Worm (Caenorhabditis elegans) whole organism, midembryonic: ENCODE data around the gene F14D7.2.

Experiments used
- T22C8.4 ChIP-seq: fragments of 200-800 bp; sonication (Bioruptor generic); IDR thresholded peaks from 2 replicates; pipeline ENCODE4 v1.3.6; 2022; ENCODE audit warnings: missing genetic modification characterization, missing compliant biosample characterization
- cog-1 ChIP-seq: sonication (generic microtip); optimal IDR thresholded peaks from 2 replicates; lab custom pipeline; 2016; ENCODE audit warnings: missing genetic modification characterization, missing compliant biosample characterization
- flt-1 ChIP-seq: fragments of 200-800 bp; sonication (Bioruptor generic); IDR thresholded peaks from 2 replicates; pipeline ENCODE4 v1.3.6; 2022; ENCODE audit warnings: missing genetic modification characterization, missing compliant biosample characterization
- klf-2 ChIP-seq: fragments of 200-800 bp; sonication (Bioruptor generic); conservative IDR thresholded peaks from 2 replicates; pipeline ENCODE4 v1.3.6; 2022; ENCODE audit warnings: missing genetic modification reagents, missing genetic modification characterization, missing compliant biosample characterization
- med-1 ChIP-seq: sonication (generic microtip); optimal IDR thresholded peaks from 2 replicates; lab custom pipeline; 2017; ENCODE audit warnings: missing genetic modification characterization, mild to moderate bottlenecking, missing compliant biosample characterization, antibody characterized with exemption, missing genetic modification reagents; ENCODE audit not compliant: insufficient read depth
- ref-1 ChIP-seq: fragments of 200-800 bp; sonication (Bioruptor generic); conservative IDR thresholded peaks from 2 replicates; pipeline ENCODE4 v1.3.6; 2022; ENCODE audit warnings: missing genetic modification reagents, missing genetic modification characterization, missing compliant biosample characterization
- tab-1 ChIP-seq: fragments of 200-800 bp; sonication (Bioruptor generic); IDR thresholded peaks from 2 replicates; pipeline ENCODE4 v1.3.6; 2022; ENCODE audit warnings: missing genetic modification characterization, missing compliant biosample characterization
- ztf-23 ChIP-seq: fragments of 200-800 bp; sonication (Bioruptor generic); IDR thresholded peaks from 2 replicates; pipeline ENCODE4 v1.3.6; 2022; ENCODE audit warnings: missing genetic modification reagents, missing genetic modification characterization, missing compliant biosample characterization
- ztf-29 ChIP-seq: fragments of 200-800 bp; sonication (Bioruptor generic); IDR thresholded peaks from 2 replicates; pipeline ENCODE4 v1.3.6; 2022; ENCODE audit warnings: missing genetic modification reagents, missing genetic modification characterization, missing compliant biosample characterization

ce11 chrV:14312695-14313094 is 19.2 kb upstream of the F14D7.2 start, which contains the start of gene F14D7.8:
- TF ChIP-seq flt-1 (no peak), cog-1 (tag; lab: Kevin White, UChicago) (no peak), med-1 (GFP tag; lab: Kevin White, UChicago) (no peak), ref-1 (GFP tag; lab: Robert Waterston, UW) (no peak), ztf-29 (GFP tag; lab: Robert Waterston, UW) (no peak), ztf-23 (no peak), T22C8.4 (no peak), klf-2 (GFP tag; lab: Robert Waterston, UW) (no peak), tab-1 (no peak)
